Worm (Caenorhabditis elegans) whole organism, midembryonic: ENCODE measurements around the gene hpl-2.

ENCODE experiments used
- T22C8.4 ChIP-seq: fragments of 200-800 bp; sonication (Bioruptor generic); IDR thresholded peaks from 2 replicates; pipeline ENCODE4 v1.3.6; 2022; ENCODE audit warnings: missing genetic modification characterization, missing compliant biosample characterization
- flt-1 ChIP-seq: fragments of 200-800 bp; sonication (Bioruptor generic); IDR thresholded peaks from 2 replicates; pipeline ENCODE4 v1.3.6; 2022; ENCODE audit warnings: missing genetic modification characterization, missing compliant biosample characterization

DNA sequence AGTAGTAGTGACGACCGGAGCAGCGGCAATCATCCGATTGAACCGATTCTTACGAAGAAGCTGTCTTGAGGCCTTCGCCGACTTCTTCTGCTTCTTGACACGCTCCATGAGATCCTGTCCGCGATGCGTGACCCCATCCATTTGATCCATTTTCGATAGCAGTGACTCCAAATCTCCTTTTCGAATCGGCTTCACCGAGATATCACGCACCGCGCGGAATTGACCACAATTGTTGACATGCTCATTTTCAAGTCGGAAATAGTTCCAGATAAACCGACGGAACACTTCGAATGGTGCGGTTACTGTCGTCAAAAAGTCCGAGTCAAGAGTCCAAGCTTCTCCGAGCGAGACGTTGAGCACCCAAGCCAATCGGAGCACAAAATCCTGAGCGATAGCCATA lies 51.5 kb downstream of the hpl-2 start:
- TF ChIP-seq T22C8.4 (GFP tag; lab: Robert Waterston, UW): no peak
- no peak for TF ChIP-seq flt-1 (GFP tag; lab: Robert Waterston, UW)
